Worm (Caenorhabditis elegans) whole organism, dauer: ENCODE measurements around the gene ceh-49.

Experiments
- unc-62 ChIP-seq: sonication (generic microtip); optimal IDR thresholded peaks from 2 replicates; lab custom pipeline; 2017; ENCODE audit warnings: missing biosample characterization, missing genetic modification reagents, missing genetic modification characterization

The ceh-49 gene

DNA sequence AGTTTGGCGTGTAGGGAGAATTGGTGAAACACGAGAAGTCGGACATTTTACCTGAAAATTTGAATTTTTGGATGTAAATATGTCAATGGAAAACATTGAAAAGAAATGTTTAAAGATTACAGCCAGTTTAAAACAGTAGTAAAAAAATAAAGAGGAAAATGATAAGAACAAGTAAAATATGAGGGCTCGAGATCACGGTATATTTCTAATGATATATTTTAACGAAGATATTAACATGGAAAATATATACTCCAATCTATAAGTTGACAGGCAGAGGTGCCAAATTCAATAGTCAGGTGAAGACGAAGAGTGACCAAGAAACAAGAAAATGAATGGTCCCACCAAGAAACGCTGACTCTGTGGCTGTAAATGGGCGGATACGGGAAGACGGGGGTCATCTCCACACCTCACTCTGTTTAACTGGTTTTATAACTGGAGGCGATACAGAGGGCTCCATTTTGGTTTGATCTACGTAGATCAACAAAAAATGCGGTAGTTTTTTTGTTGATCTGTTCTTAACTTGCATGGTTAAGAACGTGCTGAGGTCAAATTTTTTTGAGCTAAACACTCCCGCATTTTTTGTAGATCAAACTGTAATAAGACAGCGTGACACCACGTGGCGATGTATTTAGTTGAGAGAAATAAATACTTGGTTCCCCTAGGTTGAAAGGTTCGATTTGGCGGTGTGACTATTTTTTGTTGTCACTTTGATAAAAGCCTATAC, at the start of gene ceh-49:
TSS of gene ceh-49 (minus strand) at position 51 of the 724 bp plus-strand sequence.
- TF ChIP-seq unc-62, result no peak

ce11 chrV:6138167-6138566, 18.2 kb upstream of the ceh-49 start:
- TF ChIP-seq unc-62, result no peak

DNA sequence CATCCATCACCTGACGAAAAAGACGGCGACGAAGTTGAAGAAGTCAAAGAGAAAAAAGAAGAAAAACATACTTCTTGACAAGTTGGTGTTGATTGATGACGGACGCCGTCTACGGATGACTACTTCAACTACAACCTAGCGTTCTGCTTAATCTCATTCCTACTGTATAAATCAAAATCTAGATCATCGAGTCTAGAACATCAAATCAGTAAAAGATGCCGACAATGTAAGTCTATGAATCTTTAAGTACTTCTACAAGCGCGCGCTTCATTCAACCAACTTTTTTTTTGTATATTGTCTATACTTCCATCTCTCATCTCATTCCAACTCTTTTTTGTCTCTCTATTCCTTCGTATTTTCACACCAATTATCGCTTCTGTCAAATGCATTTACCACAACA, 15.4 kb upstream of the ceh-49 start:
- TF ChIP-seq unc-62, result no peak

DNA sequence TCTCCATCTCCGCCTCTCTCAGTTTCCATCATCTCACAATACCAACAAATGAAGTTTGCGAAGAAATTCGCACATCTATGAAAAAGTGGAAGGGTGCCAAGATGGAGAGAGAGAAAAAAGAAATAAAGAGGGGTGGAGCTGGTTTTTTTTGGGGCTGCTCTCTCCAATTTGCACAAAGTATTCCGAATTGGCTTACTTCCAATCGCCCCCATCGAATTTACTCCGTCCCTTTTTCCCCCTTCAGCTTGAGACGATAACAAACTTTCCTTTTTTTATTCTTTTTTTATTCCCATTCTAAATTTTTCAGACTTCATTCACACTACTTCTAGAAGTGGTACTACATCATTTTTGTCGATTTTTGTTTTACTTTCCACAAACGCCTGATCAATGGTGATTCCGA, 11.1 kb upstream of the ceh-49 start, which contains the start of gene exp-2:
TSS of gene exp-2 (plus strand) at position 301 of the 400 bp plus-strand sequence.
- no peak for TF ChIP-seq unc-62

DNA sequence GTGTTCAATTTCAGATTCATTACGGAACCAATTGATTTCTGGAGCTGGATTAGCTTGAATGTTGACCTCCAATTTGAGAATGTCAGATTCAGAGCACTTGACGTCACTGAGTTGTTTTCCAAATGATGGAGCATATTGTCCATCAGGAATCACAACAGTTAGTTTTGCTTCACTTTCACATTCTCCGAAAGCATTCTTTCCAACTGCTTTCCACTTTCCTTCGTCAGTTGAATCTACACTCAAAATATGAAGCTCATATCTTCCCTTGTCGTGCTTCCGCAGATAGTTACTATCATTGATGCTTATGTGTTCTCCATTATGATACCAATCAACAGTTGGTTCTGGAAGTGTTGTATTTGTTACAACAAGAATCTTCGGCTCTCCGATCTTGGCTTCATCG, 8.3 kb upstream of the ceh-49 start:
- TF ChIP-seq unc-62, result no peak

DNA sequence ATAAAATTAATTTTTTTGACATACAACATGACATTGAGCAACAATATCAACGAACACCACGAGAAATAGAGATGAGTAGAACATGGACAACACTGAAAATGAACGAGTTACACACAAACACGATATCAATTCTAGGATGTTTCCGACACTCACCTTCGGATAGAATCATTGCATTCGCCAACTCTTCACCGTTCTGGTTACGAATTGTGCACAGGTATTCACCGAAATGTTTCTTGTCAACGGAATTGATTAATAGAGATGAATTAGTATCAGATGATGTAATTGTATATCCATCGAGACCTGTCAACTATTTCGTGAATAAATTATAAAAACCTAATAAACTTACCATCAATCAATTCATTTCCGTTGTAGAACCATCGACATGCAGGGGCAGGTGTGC, 1.7 kb upstream of the ceh-49 start:
- TF ChIP-seq unc-62, result no peak

- no peak for TF ChIP-seq unc-62
These were observed 3.0 kb downstream of the ceh-49 start for ce11 chrV:6117013-6117412.

DNA sequence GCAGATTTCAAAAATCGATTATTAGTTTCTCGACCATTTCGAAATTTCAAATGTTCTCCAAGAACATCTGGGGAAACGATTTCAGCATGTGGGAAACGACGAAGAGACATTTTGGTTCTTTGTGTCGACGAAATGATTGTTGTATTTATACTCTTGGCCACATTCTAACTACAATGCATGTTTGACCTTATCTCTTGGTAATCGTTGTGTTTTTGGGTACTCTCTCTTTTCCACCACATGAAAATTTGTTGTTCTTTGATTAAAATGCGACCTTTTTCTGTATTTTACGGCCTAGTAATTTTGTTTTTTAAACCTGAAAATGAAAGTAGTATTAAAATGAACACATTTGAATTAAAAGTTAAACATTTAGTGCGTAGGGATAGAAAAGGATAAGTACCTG, 7.2 kb downstream of the ceh-49 start, which contains the start of gene F17A9.5:
TSS of gene F17A9.5 (minus strand) at position 175 of the 400 bp plus-strand sequence.
- TF ChIP-seq unc-62, result no peak

- no peak for TF ChIP-seq unc-62
These were observed 9.5 kb downstream of the ceh-49 start, which contains the start of gene F17A9.4 for ce11 chrV:6110533-6110932. TSS of gene F17A9.4 (minus strand) at chrV:6110629.

ce11 chrV:6107474-6107873, 12.5 kb downstream of the ceh-49 start, which contains the start of gene cwf-19L1:
TSS of gene cwf-19L1 (plus strand) at chrV:6107828.
- TF ChIP-seq unc-62, result no peak

DNA sequence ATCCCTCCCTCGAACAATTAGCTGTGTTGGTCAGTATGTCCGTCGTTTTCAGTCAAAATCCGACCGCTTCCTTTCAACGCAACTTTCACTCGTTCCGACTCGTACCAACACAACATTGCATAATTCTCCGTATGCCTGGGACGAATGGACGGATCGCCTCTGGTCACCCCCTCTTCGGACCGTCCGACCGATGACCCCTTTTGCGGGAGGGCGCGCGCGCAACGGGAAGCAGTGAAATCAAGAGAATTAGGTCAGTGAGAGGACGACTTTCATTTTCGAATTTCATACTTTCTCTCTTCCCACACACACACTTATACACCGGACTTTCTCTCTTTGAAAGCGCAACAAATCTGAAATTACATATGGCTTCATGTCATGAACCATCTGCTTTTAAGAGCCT, 14.6 kb downstream of the ceh-49 start, which contains the start of gene atf-8:
TSS of gene atf-8 (plus strand) at position 234 of the 400 bp plus-strand sequence.
- no peak for TF ChIP-seq unc-62

DNA sequence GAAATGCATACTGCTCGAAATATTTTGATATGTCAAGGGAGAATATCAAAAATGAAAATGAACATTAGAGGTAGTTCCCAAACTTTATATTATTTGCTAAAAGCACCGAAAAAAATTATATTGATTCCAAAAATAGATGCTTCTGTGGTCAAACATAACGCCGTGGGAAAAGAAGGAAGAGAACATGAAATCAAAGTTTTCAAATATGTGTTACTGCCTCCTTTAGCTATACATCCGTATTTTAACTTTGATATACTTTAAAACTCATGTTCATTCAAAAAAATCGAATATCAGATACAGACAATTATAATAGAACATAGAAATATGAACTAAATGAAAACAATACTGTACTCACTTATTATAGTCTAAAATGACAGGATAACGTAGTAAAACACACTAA, 16.6 kb downstream of the ceh-49 start, which contains the start of gene Y38A10A.11:
TSS of gene Y38A10A.11 (minus strand) at position 101 of the 400 bp plus-strand sequence.
- no peak for TF ChIP-seq unc-62

DNA sequence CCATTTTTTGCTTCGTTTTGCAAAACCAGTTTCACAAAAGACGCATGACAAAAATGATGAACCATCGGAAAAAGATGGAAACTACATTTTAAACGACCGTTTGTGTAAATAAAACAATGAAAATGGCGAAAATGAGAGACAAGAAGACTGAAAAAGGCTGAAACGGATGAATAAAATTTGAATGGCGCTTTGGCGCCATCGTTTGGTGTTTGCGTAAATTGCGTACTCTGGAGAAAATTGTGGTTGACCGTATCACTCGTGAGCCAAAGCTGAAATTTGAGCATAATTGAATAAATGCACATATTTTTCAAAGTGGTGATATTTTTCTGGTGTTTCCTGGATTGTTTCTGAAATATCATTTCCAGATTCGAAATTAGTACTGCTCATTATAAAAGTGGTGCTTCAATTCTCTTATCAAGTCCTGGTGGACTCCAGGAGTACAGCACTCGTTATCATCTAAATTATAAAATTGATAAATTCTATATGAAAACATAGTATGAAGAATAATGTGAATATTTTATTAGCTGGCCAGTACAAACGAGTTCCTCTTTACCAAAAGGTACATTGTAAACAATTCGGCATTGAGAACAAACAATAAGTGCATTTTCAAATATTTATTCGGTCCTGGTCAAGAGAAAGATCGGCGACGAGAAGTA, 18.6 kb downstream of the ceh-49 start:
- no peak for TF ChIP-seq unc-62

ce11 chrV:6100492-6101004, 19.5 kb downstream of the ceh-49 start, which contains the start of gene crt-1:
TSS of gene crt-1 (minus strand) at chrV:6100542.
- TF ChIP-seq unc-62, result no peak

- no peak for TF ChIP-seq unc-62
These were observed 20.4 kb downstream of the ceh-49 start for ce11 chrV:6099634-6100033.

DNA sequence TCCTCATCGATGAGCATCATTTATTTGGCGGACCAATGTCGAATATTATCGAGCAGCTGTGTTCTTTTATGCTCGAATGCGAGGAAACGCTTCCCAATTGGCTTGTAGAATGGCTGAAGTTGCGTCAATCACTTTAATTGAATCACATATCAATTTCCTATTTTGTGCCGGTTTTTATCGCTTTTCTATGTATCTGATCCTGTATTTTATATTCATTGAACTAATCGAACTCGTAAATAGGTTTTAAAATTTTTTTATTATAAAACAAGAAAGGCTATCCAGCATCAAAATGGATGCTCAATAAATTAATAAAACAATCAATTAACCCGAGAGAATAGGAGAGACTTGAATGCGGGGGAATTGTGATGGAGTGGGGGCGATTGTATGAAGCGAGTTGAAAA, 21.3 kb downstream of the ceh-49 start:
- TF ChIP-seq unc-62, result no peak

- no peak for TF ChIP-seq unc-62
These were observed 23.3 kb downstream of the ceh-49 start, which contains the start of gene smut-1 for ce11 chrV:6096559-6097155. TSS of gene smut-1 (plus strand) at chrV:6097105.
